Fruit fly (Drosophila melanogaster): ENCODE measurements around the gene CG14301.

The CG14301 gene

dm6 chr3R:18670441-18671111 lies 29.3 kb upstream of the CG14301 start (continued):
- TF ChIP-seq CG1792 (GFP tag; optimal IDR thresholded peaks at IDR 0.05) = no peak
- TF ChIP-seq Oli (tag; optimal IDR thresholded peaks at IDR 0.05) = peak; percentile 63
- no peak for TF ChIP-seq dan (GFP tag; IDR thresholded peaks at IDR 0.05)
- no peak for TF ChIP-seq bigmax (GFP tag; optimal IDR thresholded peaks at IDR 0.05)
- peak; percentile 41 for TF ChIP-seq Meics (GFP tag; optimal IDR thresholded peaks at IDR 0.05)
- TF ChIP-seq CG1602 (GFP tag; optimal IDR thresholded peaks at IDR 0.05) = peak; percentile 24
- peak; percentile 70 for TF ChIP-seq unpg (GFP tag; optimal IDR thresholded peaks at IDR 0.05)
- peak; percentile 67 for TF ChIP-seq CG15696 (tag; optimal IDR thresholded peaks at IDR 0.05)
- TF ChIP-seq GATAe (GFP tag; conservative IDR thresholded peaks at IDR 0.05) = peak; percentile 82
- no peak for TF ChIP-seq zen (tag; optimal IDR thresholded peaks at IDR 0.05)
- no peak for TF ChIP-seq cas (GFP tag; IDR thresholded peaks at IDR 0.05)
- no peak for TF ChIP-seq tll (GFP tag; optimal IDR thresholded peaks at IDR 0.05)
- TF ChIP-seq D19B (GFP tag; optimal IDR thresholded peaks at IDR 0.05) = no peak
- no peak for TF ChIP-seq CG7928 (GFP tag; optimal IDR thresholded peaks at IDR 0.05)
- no peak for TF ChIP-seq CG18764 (GFP tag; optimal IDR thresholded peaks at IDR 0.05)
- TF ChIP-seq CG9817 (tag; optimal IDR thresholded peaks at IDR 0.05) = peak; percentile 63
- 0 out of 2 replicates have a peak, but pooled peaks have one; percentile 29 for TF ChIP-seq CG31224 (GFP tag; IDR thresholded peaks at IDR 0.05)
- TF ChIP-seq Ada2b (GFP tag; IDR thresholded peaks at IDR 0.05) = no peak
- no peak for TF ChIP-seq fd64A (GFP tag; optimal IDR thresholded peaks at IDR 0.05)
- no peak for TF ChIP-seq CG6254 (GFP tag; optimal IDR thresholded peaks at IDR 0.05)
- no peak for TF ChIP-seq Ravus (GFP tag; IDR thresholded peaks at IDR 0.05)
- no peak; the same call in 1 of the 2 replicates for TF ChIP-seq onecut (GFP tag; IDR thresholded peaks at IDR 0.05)
- peak; percentile 36 for TF ChIP-seq Hr3 (GFP tag; optimal IDR thresholded peaks at IDR 0.05)
- no peak for TF ChIP-seq CG2129 (GFP tag; IDR thresholded peaks at IDR 0.05; ENCODE audit: partially characterized antibody)
- no peak for TF ChIP-seq ac (GFP tag; optimal IDR thresholded peaks at IDR 0.05)
- TF ChIP-seq Mrtf (GFP tag; IDR thresholded peaks at IDR 0.05) = no peak
- TF ChIP-seq CG9609 (GFP tag; optimal IDR thresholded peaks at IDR 0.05) = no peak
- TF ChIP-seq fd3F (GFP tag; optimal IDR thresholded peaks at IDR 0.05) = no peak
- TF ChIP-seq CG9876 (GFP tag; optimal IDR thresholded peaks at IDR 0.05) = no peak
- no peak for TF ChIP-seq Asciz (GFP tag; optimal IDR thresholded peaks at IDR 0.05)
- peak; percentile 6 for TF ChIP-seq CG16815 (GFP tag; optimal IDR thresholded peaks at IDR 0.05)
- TF ChIP-seq CG13296 (GFP tag; optimal IDR thresholded peaks at IDR 0.05) = peak; percentile 64
- peak; percentile 88 for TF ChIP-seq Ets65A (GFP tag)
- no peak for TF ChIP-seq Optix (GFP tag; IDR thresholded peaks at IDR 0.05)
- peak; percentile 41 for TF ChIP-seq CG9727 (GFP tag; optimal IDR thresholded peaks at IDR 0.05)
- peak; percentile 58 for TF ChIP-seq CG11504 (tag; optimal IDR thresholded peaks at IDR 0.05)
- no peak for TF ChIP-seq so (GFP tag; IDR thresholded peaks at IDR 0.05)
- no peak for TF ChIP-seq Dip3 (GFP tag; optimal IDR thresholded peaks at IDR 0.05)
- TF ChIP-seq CG10274 (GFP tag; optimal IDR thresholded peaks at IDR 0.05) = no peak
- TF ChIP-seq CG15479 (GFP tag; optimal IDR thresholded peaks at IDR 0.05) = no peak
- TF ChIP-seq twi (tag; optimal IDR thresholded peaks at IDR 0.05) = peak; percentile 5
- TF ChIP-seq CG4617 (GFP tag; optimal IDR thresholded peaks at IDR 0.05; ENCODE audit: borderline replicate concordance) = no peak
- peak; percentile 1 for TF ChIP-seq Chrac-16 (GFP tag; optimal IDR thresholded peaks at IDR 0.05)
- 0 out of 2 replicates have a peak, but pooled peaks have one; percentile 16 for TF ChIP-seq wdn (GFP tag; IDR thresholded peaks at IDR 0.05)
- no peak for TF ChIP-seq Atf3 (GFP tag; optimal IDR thresholded peaks at IDR 0.05)
- TF ChIP-seq CG6854 (GFP tag; optimal IDR thresholded peaks at IDR 0.05) = no peak
- no peak for TF ChIP-seq CG17912 (GFP tag; optimal IDR thresholded peaks at IDR 0.05)
- TF ChIP-seq gfzf (GFP tag; optimal IDR thresholded peaks at IDR 0.05) = no peak
- TF ChIP-seq CG6654 (GFP tag; optimal IDR thresholded peaks at IDR 0.05) = no peak
- TF ChIP-seq CG18011 (GFP tag; optimal IDR thresholded peaks at IDR 0.05) = no peak
